Fruit fly (Drosophila melanogaster) whole organism: Measurements from ENCODE around the gene CG43091.

Experiments
- CG8478 ChIP-seq: fragments of >200 bp; optimal IDR thresholded peaks from 2 replicates; lab custom pipeline; 2018; ENCODE audit warnings: inconsistent platforms
- Dll ChIP-seq: fragments of >200 bp; optimal IDR thresholded peaks from 2 replicates; lab custom pipeline; 2017
- EcR ChIP-seq, 2 experiments: fragments of >200 bp; optimal IDR thresholded peaks; 2 replicates each; lab custom pipeline; 2017; ENCODE audit warnings: missing biosample characterization in 2 of 2, missing genetic modification characterization in 2 of 2, missing genetic modification reagents in 2 of 2
- pan ChIP-seq: fragments of >200 bp; optimal IDR thresholded peaks from 2 replicates; lab custom pipeline; 2017
- psq ChIP-seq: fragments of >200 bp; optimal IDR thresholded peaks from 2 replicates; lab custom pipeline; 2017
- usp ChIP-seq: fragments of >200 bp; optimal IDR thresholded peaks from 2 replicates; lab custom pipeline; 2017; ENCODE audit warnings: missing biosample characterization, missing genetic modification characterization, mixed read lengths

CG43091 gene

dm6 chr3R:22771670-22772069 lies 3.1 kb upstream of the CG43091 start, which contains the start of gene CG43095:
CG43095 (minus strand) TSS chr3R:22771770.
- no peak for TF ChIP-seq usp (GFP tag; lab: Kevin White, UChicago)
- no peak for TF ChIP-seq CG8478 (lab: Kevin White, UChicago)
- no peak for TF ChIP-seq Dll
- no peak for TF ChIP-seq pan (lab: Kevin White, UChicago)
- no peak for TF ChIP-seq EcR (GFP tag; optimal IDR thresholded peaks at IDR 0.05; lab: Kevin White, UChicago)
- no peak for TF ChIP-seq psq (lab: Kevin White, UChicago)

DNA sequence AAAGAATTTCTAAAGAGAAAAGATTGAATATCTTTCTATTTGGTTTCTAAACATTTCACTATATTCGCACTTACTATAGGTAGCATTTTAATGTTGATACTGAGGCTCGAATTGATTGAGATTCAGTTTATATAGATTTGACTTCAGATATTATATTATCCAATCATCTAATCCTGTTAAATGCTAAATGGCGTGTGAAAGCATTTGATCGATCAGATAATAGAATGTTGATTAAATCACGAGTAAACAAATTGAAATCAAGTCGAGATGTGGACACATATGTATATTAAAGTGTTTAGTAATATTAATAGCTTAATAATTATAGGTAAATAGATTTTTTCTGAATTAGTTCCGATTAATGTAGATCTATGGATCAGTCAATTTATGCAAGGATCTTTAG lies 2.4 kb upstream of the CG43091 start, which contains the start of gene CG43094:
Gene CG43094, minus strand, starts transcription at position 101 of the 400 bp plus-strand sequence.
- no peak for TF ChIP-seq EcR (GFP tag; optimal IDR thresholded peaks at IDR 0.05; lab: Kevin White, UChicago)
- TF ChIP-seq CG8478 (lab: Kevin White, UChicago): no peak
- no peak for TF ChIP-seq Dll
- TF ChIP-seq pan (lab: Kevin White, UChicago): no peak
- no peak for TF ChIP-seq usp (GFP tag; lab: Kevin White, UChicago)
- TF ChIP-seq psq (lab: Kevin White, UChicago): no peak

dm6 chr3R:22770207-22770606 lies 1.7 kb upstream of the CG43091 start, which contains the start of gene CG43093:
CG43093 (minus strand) TSS chr3R:22770307.
- TF ChIP-seq Dll (no peak), EcR (GFP tag; optimal IDR thresholded peaks at IDR 0.05; lab: Kevin White, UChicago) (no peak), CG8478 (lab: Kevin White, UChicago) (no peak), usp (GFP tag; lab: Kevin White, UChicago) (no peak), pan (lab: Kevin White, UChicago) (no peak), psq (lab: Kevin White, UChicago) (no peak)

DNA sequence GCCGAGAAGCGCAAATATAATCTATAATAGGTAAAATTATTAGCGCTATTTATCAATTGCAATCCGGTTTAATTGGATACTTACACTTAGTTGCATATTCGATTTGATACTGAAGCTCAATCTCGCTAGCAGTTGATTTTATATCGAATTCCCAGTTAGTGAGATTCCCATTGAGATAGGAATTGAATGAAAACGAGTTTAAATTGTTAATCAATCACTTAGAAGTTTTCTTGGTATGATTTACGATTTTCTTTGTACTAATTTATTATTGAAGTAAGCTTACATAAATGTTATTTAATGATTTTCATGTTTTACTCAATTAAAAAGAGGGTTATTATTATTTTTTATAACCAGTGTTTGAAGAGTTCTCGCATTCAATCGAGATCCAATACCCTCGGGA lies 1.0 kb upstream of the CG43091 start, which contains the start of gene CG43092:
Gene CG43092, minus strand, starts transcription at position 101 of the 400 bp plus-strand sequence.
- no peak for TF ChIP-seq EcR (GFP tag; optimal IDR thresholded peaks at IDR 0.05; lab: Kevin White, UChicago)
- no peak for TF ChIP-seq Dll
- TF ChIP-seq usp (GFP tag; lab: Kevin White, UChicago): no peak
- no peak for TF ChIP-seq CG8478 (lab: Kevin White, UChicago)
- no peak for TF ChIP-seq psq (lab: Kevin White, UChicago)
- no peak for TF ChIP-seq pan (lab: Kevin White, UChicago)

DNA sequence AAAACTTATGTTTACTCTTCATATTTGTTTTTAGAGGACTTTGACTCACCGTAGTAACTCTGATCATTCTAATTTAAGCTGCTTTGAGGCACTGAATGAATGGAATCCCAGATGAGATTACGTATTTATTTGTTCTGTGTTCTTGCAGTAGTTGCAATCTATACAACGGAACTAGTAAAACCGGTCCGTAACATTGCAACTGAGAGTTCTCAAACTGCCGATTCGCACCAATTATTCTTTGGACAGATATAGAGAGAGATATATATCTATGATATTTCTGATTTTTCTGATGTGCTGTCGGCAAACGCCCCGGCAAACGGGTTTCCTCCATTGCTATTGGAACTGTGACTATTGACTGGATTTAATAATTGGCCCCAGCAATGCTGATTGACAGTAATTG lies 934 bp downstream of the CG43091 start, which contains the start of gene CG13841:
Gene CG13841, minus strand, starts transcription at position 101 of the 400 bp plus-strand sequence.
- TF ChIP-seq pan (lab: Kevin White, UChicago) (no peak), CG8478 (lab: Kevin White, UChicago) (no peak), usp (GFP tag; lab: Kevin White, UChicago) (no peak), Dll (no peak), EcR (GFP tag; optimal IDR thresholded peaks at IDR 0.05; lab: Kevin White, UChicago) (no peak)

DNA sequence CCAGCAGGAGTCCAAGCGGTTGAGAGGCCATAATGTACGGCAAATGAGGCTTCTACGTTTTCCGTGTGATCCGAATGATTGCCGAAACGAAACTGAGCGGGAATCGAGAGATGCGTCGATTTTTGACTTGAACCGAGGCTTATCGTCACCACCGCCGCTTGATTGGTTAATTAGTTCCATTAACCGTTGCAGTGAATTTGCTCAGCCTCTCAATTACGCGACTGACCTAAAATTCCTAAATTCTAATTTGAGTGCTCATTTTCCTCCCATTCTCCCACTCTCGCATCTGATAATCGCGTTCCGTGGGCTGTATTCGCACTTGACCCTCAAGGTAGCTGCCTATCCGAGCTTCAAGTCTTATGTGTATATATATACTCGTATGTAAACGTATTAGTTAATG lies 2.5 kb downstream of the CG43091 start, which contains the start of gene Nepl15:
Gene Nepl15, minus strand, starts transcription at position 101 of the 400 bp plus-strand sequence.
- no peak for TF ChIP-seq CG8478 (lab: Kevin White, UChicago)
- no peak for TF ChIP-seq usp (GFP tag; lab: Kevin White, UChicago)
- TF ChIP-seq Dll: no peak
- TF ChIP-seq pan (lab: Kevin White, UChicago): no peak
- TF ChIP-seq psq (lab: Kevin White, UChicago): no peak
- no peak for TF ChIP-seq EcR (GFP tag; optimal IDR thresholded peaks at IDR 0.05; lab: Kevin White, UChicago)

DNA sequence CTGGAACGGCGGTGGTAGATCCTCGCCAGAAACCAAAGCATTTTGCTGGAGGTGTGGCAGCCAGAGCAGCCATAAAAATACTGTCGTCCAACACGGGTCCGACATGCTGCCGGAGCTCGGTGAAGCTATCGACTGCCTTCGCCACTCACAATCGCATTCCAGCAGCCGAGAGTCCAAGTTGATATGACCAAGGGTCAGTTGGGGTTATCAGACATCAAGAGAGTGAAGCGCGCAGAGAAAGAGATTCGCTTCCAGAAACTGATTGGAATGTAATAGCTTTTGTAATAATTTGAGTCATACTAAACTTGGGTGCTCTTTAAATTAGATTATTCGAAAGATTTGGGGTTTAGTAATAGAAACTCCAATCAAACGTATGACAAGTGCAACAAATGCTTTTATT lies 4.9 kb downstream of the CG43091 start, which contains the start of gene Nepl14:
Gene Nepl14, minus strand, starts transcription at position 125 of the 400 bp plus-strand sequence.
- TF ChIP-seq Dll (no peak), usp (GFP tag; lab: Kevin White, UChicago) (no peak), psq (lab: Kevin White, UChicago) (no peak), pan (lab: Kevin White, UChicago) (no peak), CG8478 (lab: Kevin White, UChicago) (no peak), EcR (GFP tag; optimal IDR thresholded peaks at IDR 0.05; lab: Kevin White, UChicago) (no peak)

dm6 chr3R:22760988-22761387 lies 7.5 kb downstream of the CG43091 start, which contains the start of gene Nepl13:
Nepl13 (minus strand) TSS chr3R:22761076.
- TF ChIP-seq CG8478 (lab: Kevin White, UChicago) (no peak), EcR (GFP tag; optimal IDR thresholded peaks at IDR 0.05; lab: Kevin White, UChicago) (no peak), Dll (no peak), pan (lab: Kevin White, UChicago) (no peak), psq (lab: Kevin White, UChicago) (no peak), usp (GFP tag; lab: Kevin White, UChicago) (no peak)

DNA sequence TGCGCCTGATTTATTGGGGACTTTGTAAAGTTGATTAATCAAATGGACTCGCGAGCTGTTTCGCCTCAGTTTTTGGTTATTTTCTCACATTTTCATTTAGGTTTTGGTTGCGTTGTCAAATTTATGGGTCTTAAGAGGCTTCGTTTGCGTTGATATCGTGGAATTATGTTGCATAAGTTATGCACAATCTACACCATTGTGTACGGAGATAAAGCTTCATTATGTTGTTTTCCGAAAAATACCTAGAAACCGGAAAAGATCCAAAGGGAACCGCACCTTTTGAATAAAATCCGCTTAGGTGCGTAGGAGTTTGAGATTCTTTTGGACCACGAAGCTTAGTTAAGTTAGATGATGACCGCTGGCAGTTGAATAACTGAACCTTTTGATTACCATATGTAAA lies 11.4 kb downstream of the CG43091 start:
- TF ChIP-seq pan (lab: Kevin White, UChicago) (no peak), EcR (GFP tag; optimal IDR thresholded peaks at IDR 0.05; lab: Kevin White, UChicago) (no peak), psq (lab: Kevin White, UChicago) (no peak), Dll (no peak), usp (GFP tag; lab: Kevin White, UChicago) (no peak)

- TF ChIP-seq pan (lab: Kevin White, UChicago): no peak
- TF ChIP-seq CG8478 (lab: Kevin White, UChicago): no peak
- no peak for TF ChIP-seq Dll
- TF ChIP-seq usp (GFP tag; lab: Kevin White, UChicago): no peak
- TF ChIP-seq EcR (GFP tag; optimal IDR thresholded peaks at IDR 0.05; lab: Kevin White, UChicago): no peak
- TF ChIP-seq psq (lab: Kevin White, UChicago): no peak
These were observed 12.2 kb downstream of the CG43091 start for dm6 chr3R:22756289-22756688.

DNA sequence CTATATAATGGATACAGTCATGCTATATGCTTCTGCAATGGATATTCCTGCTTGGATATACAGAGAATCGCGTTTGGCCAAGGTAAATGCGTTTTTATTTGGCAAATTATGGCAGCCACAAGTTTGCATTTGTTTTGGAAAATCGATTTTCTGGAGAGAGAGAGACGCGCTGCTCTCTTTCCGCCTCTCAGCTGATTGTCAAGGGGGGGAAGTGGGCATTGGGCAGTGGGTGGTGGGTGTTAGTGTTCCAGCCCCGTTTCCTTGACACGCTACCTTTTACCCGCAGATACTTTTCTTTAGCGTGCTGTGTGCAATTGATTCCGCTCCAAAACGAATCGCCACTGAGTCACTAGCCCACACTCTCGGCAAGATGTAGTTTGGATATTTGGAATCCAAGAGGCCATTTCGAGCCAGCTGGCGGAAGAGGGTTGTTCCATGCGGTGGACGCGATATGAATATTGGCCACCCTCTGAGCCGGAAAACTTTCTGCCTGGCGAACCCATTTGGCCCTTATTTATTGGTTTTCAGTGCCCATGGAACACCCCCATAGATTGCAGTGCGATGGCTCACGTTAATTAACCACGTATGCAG lies 13.3 kb downstream of the CG43091 start:
- TF ChIP-seq CG8478 (lab: Kevin White, UChicago) (no peak), usp (GFP tag; lab: Kevin White, UChicago) (no peak), EcR (GFP tag; optimal IDR thresholded peaks at IDR 0.05; lab: Kevin White, UChicago) (no peak), Dll (peak; percentile 27)
